Fruit fly (Drosophila melanogaster): ENCODE measurements around the gene CG10969.

The CG10969 gene

dm6 chr3L:12789875-12790373, 9.0 kb upstream of the CG10969 start, which contains the start of gene CG42709 (continued):
- no peak for TF ChIP-seq CG7786 (GFP tag; optimal IDR thresholded peaks at IDR 0.05)
- TF ChIP-seq sc (optimal IDR thresholded peaks at IDR 0.05): no peak
- TF ChIP-seq sc (GFP tag; optimal IDR thresholded peaks at IDR 0.05): no peak
- TF ChIP-seq hbn (GFP tag; IDR thresholded peaks at IDR 0.05; ENCODE audit: partially characterized antibody): no peak
- TF ChIP-seq CG13894 (tag; optimal IDR thresholded peaks at IDR 0.05): no peak
- TF ChIP-seq Poxn (GFP tag; IDR thresholded peaks at IDR 0.05): no peak
- no peak for TF ChIP-seq CG11093 (GFP tag; IDR thresholded peaks at IDR 0.05)
- no peak for TF ChIP-seq Chrac-16 (GFP tag; optimal IDR thresholded peaks at IDR 0.05)
- no peak for TF ChIP-seq CG9727 (GFP tag; optimal IDR thresholded peaks at IDR 0.05)
- no peak for TF ChIP-seq Max (GFP tag; optimal IDR thresholded peaks at IDR 0.05)
- no peak for TF ChIP-seq ewg (GFP tag; optimal IDR thresholded peaks at IDR 0.05)
- no peak for TF ChIP-seq CG17912 (GFP tag; optimal IDR thresholded peaks at IDR 0.05)
- no peak for TF ChIP-seq wor (GFP tag; IDR thresholded peaks at IDR 0.05)
- no peak for TF ChIP-seq CG33557 (GFP tag; optimal IDR thresholded peaks at IDR 0.05)
- no peak for TF ChIP-seq bowl (GFP tag; IDR thresholded peaks at IDR 0.05)
- no peak for TF ChIP-seq MTF-1 (GFP tag; optimal IDR thresholded peaks at IDR 0.05; ENCODE audit: borderline replicate concordance)
- TF ChIP-seq gsb (GFP tag; IDR thresholded peaks at IDR 0.05): no peak
- TF ChIP-seq gt (GFP tag; IDR thresholded peaks at IDR 0.05): no peak
- TF ChIP-seq Vsx1 (GFP tag; optimal IDR thresholded peaks at IDR 0.05): no peak
- no peak for TF ChIP-seq hkb (optimal IDR thresholded peaks at IDR 0.05)
- TF ChIP-seq hkb (GFP tag; IDR thresholded peaks at IDR 0.05): no peak
- no peak for TF ChIP-seq PHDP (tag; optimal IDR thresholded peaks at IDR 0.05)
- TF ChIP-seq Blimp-1 (GFP tag; optimal IDR thresholded peaks at IDR 0.05): peak; percentile 53
- TF ChIP-seq CG11085 (GFP tag; IDR thresholded peaks at IDR 0.05): no peak
- no peak for TF ChIP-seq pan (optimal IDR thresholded peaks at IDR 0.05)
- no peak for TF ChIP-seq pan (GFP tag; optimal IDR thresholded peaks at IDR 0.05 in 1 of 2, IDR thresholded peaks at IDR 0.05 in 1 of 2)
- TF ChIP-seq Xrp1 (GFP tag; IDR thresholded peaks at IDR 0.05): no peak
- TF ChIP-seq CG10654 (GFP tag; optimal IDR thresholded peaks at IDR 0.05): no peak
- TF ChIP-seq Hr78 (GFP tag; optimal IDR thresholded peaks at IDR 0.05): peak in 1 of 2 experiments; percentile 31
- TF ChIP-seq Trl (optimal IDR thresholded peaks at IDR 0.05): peak; percentile 68 to 87
- TF ChIP-seq Trl (GFP tag; optimal IDR thresholded peaks at IDR 0.05): no peak

- no peak for TF ChIP-seq twi (tag; optimal IDR thresholded peaks at IDR 0.05)
- no peak for TF ChIP-seq kay (GFP tag; optimal IDR thresholded peaks at IDR 0.05)
- TF ChIP-seq CG2199 (GFP tag; IDR thresholded peaks at IDR 0.05): no peak
- TF ChIP-seq odd (GFP tag; optimal IDR thresholded peaks at IDR 0.05): no peak
- no peak for TF ChIP-seq prd (optimal IDR thresholded peaks at IDR 0.05)
- no peak for TF ChIP-seq prd (GFP tag; IDR thresholded peaks at IDR 0.05)
- no peak for TF ChIP-seq CG7786 (GFP tag; optimal IDR thresholded peaks at IDR 0.05)
- TF ChIP-seq tll (GFP tag; optimal IDR thresholded peaks at IDR 0.05): no peak
- TF ChIP-seq CG4820 (GFP tag; optimal IDR thresholded peaks at IDR 0.05): no peak
- no peak for TF ChIP-seq scrt (GFP tag; optimal IDR thresholded peaks at IDR 0.05)
- TF ChIP-seq Hmx (GFP tag; optimal IDR thresholded peaks at IDR 0.05): no peak
- no peak for TF ChIP-seq lov (optimal IDR thresholded peaks at IDR 0.05)
- no peak for TF ChIP-seq lov (GFP tag; IDR thresholded peaks at IDR 0.05)
- TF ChIP-seq sens (GFP tag): no peak
Measured at dm6 chr3L:12778616-12779015, 2.3 kb downstream of the CG10969 start, which contains the start of gene CG32106. Gene CG32106 (minus strand): TSS chr3L:12778716.
